Fruit fly (Drosophila melanogaster) whole organism, embryonic: ENCODE results near the gene gry.
A peak's percentile ranks its signal among the peaks of the same experiment; 100 is the strongest.

ENCODE experiments used
- C15 ChIP-seq: fragments of 200-800 bp; sonication (Bioruptor generic); IDR thresholded peaks from 3 replicates; pipeline ENCODE4 v1.3.6; 2022; ENCODE audit warnings: missing biosample characterization, missing genetic modification characterization
- CG10267 ChIP-seq: fragments of 200-800 bp; sonication (Bioruptor generic); optimal IDR thresholded peaks from 2 replicates; lab custom pipeline; 2018; ENCODE audit warnings: missing biosample characterization, mild to moderate bottlenecking, missing genetic modification characterization, moderate library complexity
- CG10654 ChIP-seq: fragments of 200-800 bp; sonication (Bioruptor generic); optimal IDR thresholded peaks from 2 replicates; lab custom pipeline; 2016; ENCODE audit warnings: missing biosample characterization, missing genetic modification characterization
- CG11560 ChIP-seq: fragments of 200-800 bp; sonication (Bioruptor generic); IDR thresholded peaks from 3 replicates; pipeline ENCODE4 v1.3.6; 2022; ENCODE audit warnings: missing biosample characterization, missing genetic modification characterization
- CG14710 ChIP-seq: fragments of 200-800 bp; sonication (Bioruptor generic); optimal IDR thresholded peaks from 3 replicates; lab custom pipeline; 2019; ENCODE audit warnings: missing biosample characterization, mild to moderate bottlenecking, missing genetic modification characterization, moderate library complexity
- CG14965 ChIP-seq: fragments of 200-800 bp; sonication (Bioruptor generic); optimal IDR thresholded peaks from 2 replicates; lab custom pipeline; 2016; ENCODE audit warnings: missing biosample characterization, missing genetic modification characterization, borderline replicate concordance
- CG15514 ChIP-seq: fragments of 200-800 bp; sonication (Bioruptor generic); optimal IDR thresholded peaks from 3 replicates; lab custom pipeline; 2017; ENCODE audit warnings: missing biosample characterization, missing genetic modification characterization, mild to moderate bottlenecking, moderate library complexity, missing genetic modification reagents
- CG16863 ChIP-seq: fragments of 200-800 bp; sonication (Bioruptor generic); optimal IDR thresholded peaks from 3 replicates; lab custom pipeline; 2016; ENCODE audit warnings: missing biosample characterization, missing genetic modification characterization
- CG17186 ChIP-seq: fragments of 200-800 bp; sonication (Bioruptor generic); optimal IDR thresholded peaks from 3 replicates; lab custom pipeline; 2017; ENCODE audit warnings: missing biosample characterization, missing genetic modification reagents, missing genetic modification characterization
- CG17361 ChIP-seq: fragments of 200-800 bp; sonication (Bioruptor generic); IDR thresholded peaks from 3 replicates; pipeline ENCODE4 v1.3.6; 2022; ENCODE audit warnings: missing biosample characterization, missing genetic modification characterization
- CG18599 ChIP-seq: fragments of 200-800 bp; sonication (Bioruptor generic); optimal IDR thresholded peaks from 3 replicates; lab custom pipeline; 2017; ENCODE audit warnings: missing biosample characterization, missing genetic modification characterization, mild to moderate bottlenecking, moderate library complexity, missing genetic modification reagents
- CG18619 ChIP-seq: fragments of 200-800 bp; sonication (Bioruptor generic); optimal IDR thresholded peaks from 3 replicates; lab custom pipeline; 2017; ENCODE audit warnings: missing biosample characterization, mild to moderate bottlenecking, missing genetic modification characterization
- CG3163 ChIP-seq: fragments of 200-800 bp; sonication (Bioruptor generic); optimal IDR thresholded peaks from 3 replicates; lab custom pipeline; 2016; ENCODE audit warnings: missing biosample characterization, missing genetic modification characterization
- CG3726 ChIP-seq: fragments of 200-800 bp; sonication (Bioruptor generic); IDR thresholded peaks from 3 replicates; pipeline ENCODE4, ENCODE4 v1.3.6; 2022; ENCODE audit warnings: missing biosample characterization, missing genetic modification characterization
- CG5245 ChIP-seq: fragments of 200-800 bp; sonication (Bioruptor generic); optimal IDR thresholded peaks from 3 replicates; lab custom pipeline; 2016; ENCODE audit warnings: missing biosample characterization, missing genetic modification characterization
- CG6689 ChIP-seq: fragments of 200-800 bp; sonication (Bioruptor generic); IDR thresholded peaks from 2 replicates; pipeline ENCODE4 v1.3.6; 2022; ENCODE audit warnings: missing biosample characterization, missing genetic modification characterization
- CG7271 ChIP-seq: fragments of 200-800 bp; sonication (Bioruptor generic); optimal IDR thresholded peaks from 2 replicates; lab custom pipeline; 2018; ENCODE audit warnings: missing biosample characterization, mild to moderate bottlenecking, missing genetic modification characterization, moderate library complexity
- CG7372 ChIP-seq: fragments of 200-800 bp; sonication (Bioruptor generic); IDR thresholded peaks from 2 replicates; pipeline ENCODE4 v1.3.6; 2022; ENCODE audit warnings: missing biosample characterization, missing genetic modification characterization
- CG8388 ChIP-seq: fragments of 200-800 bp; sonication (Bioruptor generic); optimal IDR thresholded peaks from 2 replicates; lab custom pipeline; 2019; ENCODE audit warnings: missing biosample characterization, mild to moderate bottlenecking, missing genetic modification characterization, moderate library complexity
- CG8944 ChIP-seq: fragments of 200-800 bp; sonication (Bioruptor generic); optimal IDR thresholded peaks from 3 replicates; lab custom pipeline; 2016; ENCODE audit warnings: missing biosample characterization, missing genetic modification characterization
- CG9876 ChIP-seq: fragments of 200-800 bp; sonication (Bioruptor generic); optimal IDR thresholded peaks from 2 replicates; lab custom pipeline; 2016; ENCODE audit warnings: missing biosample characterization, missing genetic modification characterization
- GATAe ChIP-seq: fragments of 200-800 bp; sonication (Bioruptor generic); conservative IDR thresholded peaks from 2 replicates; pipeline ENCODE4 v1.3.6; 2022; ENCODE audit warnings: missing biosample characterization, missing genetic modification characterization
- HLH3B ChIP-seq: fragments of 200-800 bp; sonication (Bioruptor generic); IDR thresholded peaks from 2 replicates; pipeline ENCODE4 v1.3.6; 2022; ENCODE audit warnings: missing biosample characterization, missing genetic modification characterization
- Hmr ChIP-seq: fragments of 200-800 bp; sonication (Bioruptor generic); optimal IDR thresholded peaks from 3 replicates; lab custom pipeline; 2017; ENCODE audit warnings: mild to moderate bottlenecking, missing biosample characterization, missing genetic modification reagents, missing genetic modification characterization
- Lpt ChIP-seq: fragments of >200 bp; optimal IDR thresholded peaks from 2 replicates; lab custom pipeline; 2018; ENCODE audit warnings: missing biosample characterization, missing genetic modification characterization
- Meics ChIP-seq: fragments of 200-800 bp; sonication (Bioruptor generic); optimal IDR thresholded peaks from 2 replicates; lab custom pipeline; 2017; ENCODE audit warnings: missing biosample characterization, mild to moderate bottlenecking, missing genetic modification characterization
- Nf-YB ChIP-seq: fragments of 200-800 bp; sonication (Bioruptor generic); optimal IDR thresholded peaks from 3 replicates; lab custom pipeline; 2019; ENCODE audit warnings: missing biosample characterization, mild to moderate bottlenecking, missing genetic modification characterization, moderate library complexity
- Poxn ChIP-seq: fragments of 200-800 bp; sonication (Bioruptor generic); IDR thresholded peaks from 2 replicates; pipeline ENCODE4 v1.3.6; 2022; ENCODE audit warnings: missing biosample characterization, missing genetic modification characterization
- Ptx1 ChIP-seq: fragments of 200-800 bp; sonication (Bioruptor generic); IDR thresholded peaks from 2 replicates; pipeline ENCODE4 v1.3.6; 2022; ENCODE audit warnings: missing biosample characterization, missing genetic modification characterization
- Ravus ChIP-seq: fragments of 200-800 bp; sonication (Bioruptor generic); IDR thresholded peaks from 2 replicates; pipeline ENCODE4 v1.3.6; 2022; ENCODE audit warnings: missing biosample characterization, missing genetic modification characterization
- Rx ChIP-seq: fragments of 200-800 bp; sonication (Bioruptor generic); IDR thresholded peaks from 2 replicates; pipeline ENCODE4 v1.3.6; 2022; ENCODE audit warnings: missing biosample characterization, missing genetic modification characterization
- Six4 ChIP-seq: fragments of 200-800 bp; sonication (Bioruptor generic); optimal IDR thresholded peaks from 2 replicates; lab custom pipeline; 2016; ENCODE audit warnings: missing biosample characterization, missing genetic modification characterization
- Spps ChIP-seq: fragments of 200-800 bp; sonication (Bioruptor generic); optimal IDR thresholded peaks from 2 replicates; lab custom pipeline; 2018; ENCODE audit warnings: missing biosample characterization, mild to moderate bottlenecking, missing genetic modification characterization
- Sry-δ ChIP-seq: fragments of 200-800 bp; sonication (Bioruptor generic); optimal IDR thresholded peaks from 2 replicates; lab custom pipeline; 2016; ENCODE audit warnings: missing biosample characterization, missing genetic modification characterization
- Ssrp ChIP-seq: fragments of 200-800 bp; sonication (Bioruptor generic); optimal IDR thresholded peaks from 2 replicates; lab custom pipeline; 2018; ENCODE audit warnings: missing biosample characterization, mild to moderate bottlenecking, missing genetic modification characterization, moderate library complexity
- abd-A ChIP-seq: fragments of 200-800 bp; sonication (Bioruptor generic); optimal IDR thresholded peaks from 3 replicates; lab custom pipeline; 2019; ENCODE audit warnings: missing biosample characterization, mild to moderate bottlenecking, missing genetic modification characterization, moderate library complexity
- ap ChIP-seq: fragments of 200-800 bp; sonication (Bioruptor generic); IDR thresholded peaks from 2 replicates; pipeline ENCODE4 v1.3.6; 2022; ENCODE audit warnings: missing biosample characterization, missing genetic modification characterization
- bigmax ChIP-seq: fragments of 200-800 bp; sonication (Bioruptor generic); optimal IDR thresholded peaks from 2 replicates; lab custom pipeline; 2018; ENCODE audit warnings: missing biosample characterization, mild to moderate bottlenecking, missing genetic modification characterization
- cwo ChIP-seq: fragments of 200-800 bp; sonication (Bioruptor generic); optimal IDR thresholded peaks from 3 replicates; lab custom pipeline; 2017; ENCODE audit warnings: missing biosample characterization, missing genetic modification characterization, mild to moderate bottlenecking, moderate library complexity, missing genetic modification reagents
- eve ChIP-seq, 2 experiments: fragments of >200 bp; optimal IDR thresholded peaks; 2 replicates each; lab custom pipeline; 2017; ENCODE audit warnings: missing biosample characterization in 2 of 2, missing genetic modification characterization in 2 of 2
- hb ChIP-seq: fragments of 200-800 bp; sonication (Bioruptor generic); IDR thresholded peaks from 3 replicates; pipeline ENCODE4 v1.3.6; 2022; ENCODE audit warnings: missing biosample characterization, missing genetic modification characterization; ENCODE audit not compliant: partially characterized antibody
- lmd ChIP-seq: fragments of 200-800 bp; sonication (Bioruptor generic); IDR thresholded peaks from 2 replicates; pipeline ENCODE4 v1.3.6; 2022; ENCODE audit warnings: missing biosample characterization, missing genetic modification characterization
- lov ChIP-seq, 2 experiments: fragments of 200-800 bp in 1 of 2; fragments of >200 bp in 1 of 2; sonication (Bioruptor generic) in 1 of 2; IDR thresholded peaks in 1 of 2; optimal IDR thresholded peaks in 1 of 2; 2 replicates in 1 of 2; 3 replicates in 1 of 2; pipeline versions ENCODE4 v1.3.6 to Lab custom; 2017 to 2022; ENCODE audit warnings: missing biosample characterization in 1 of 2, missing genetic modification characterization in 1 of 2
- ro ChIP-seq: fragments of 200-800 bp; sonication (Bioruptor generic); IDR thresholded peaks from 2 replicates; pipeline ENCODE4 v1.3.6; 2022; ENCODE audit warnings: missing biosample characterization, missing genetic modification characterization
- run ChIP-seq: fragments of 200-800 bp; sonication (Bioruptor generic); optimal IDR thresholded peaks from 3 replicates; lab custom pipeline; 2018; ENCODE audit warnings: missing biosample characterization, mild to moderate bottlenecking, missing genetic modification characterization
- sqz ChIP-seq: fragments of 200-800 bp; sonication (Bioruptor generic); optimal IDR thresholded peaks from 3 replicates; lab custom pipeline; 2018; ENCODE audit warnings: missing biosample characterization, mild to moderate bottlenecking, missing genetic modification characterization
- unpg ChIP-seq: fragments of 200-800 bp; sonication (Bioruptor generic); optimal IDR thresholded peaks from 3 replicates; lab custom pipeline; 2018; ENCODE audit warnings: missing biosample characterization, mild to moderate bottlenecking, missing genetic modification characterization, moderate library complexity

Gene gry

dm6 chr3L:3198447-3199402 is at the start of gene gry, which contains the start of gene CG32276 (continued):
- no peak for TF ChIP-seq bigmax
- peak; percentile 55 for TF ChIP-seq Ssrp (tag; lab: Kevin White, UChicago)
- 0 out of 2 replicates have a peak, but pooled peaks have one; percentile 16 for TF ChIP-seq ro (GFP tag; lab: Robert Waterston, UW)
- TF ChIP-seq sqz (GFP tag; lab: Kevin White, UChicago), result no peak
- no peak for TF ChIP-seq Ravus (GFP tag; lab: Robert Waterston, UW)
- peak; percentile 61 for TF ChIP-seq cwo (GFP tag; lab: Kevin White, UChicago)
- no peak for TF ChIP-seq CG10654 (GFP tag; lab: Kevin White, UChicago)
- peak; percentile 57 for TF ChIP-seq Spps
- no peak for TF ChIP-seq run (tag; lab: Kevin White, UChicago)
- peak; percentile 77 for TF ChIP-seq Ptx1 (GFP tag; lab: Robert Waterston, UW)
- peak; percentile 66; the same call in 1 of the 2 replicates for TF ChIP-seq CG7372 (GFP tag; lab: Robert Waterston, UW)
- TF ChIP-seq Lpt (GFP tag; lab: Kevin White, UChicago), result no peak
- peak; percentile 54 for TF ChIP-seq HLH3B (GFP tag; lab: Robert Waterston, UW)
- TF ChIP-seq Rx (GFP tag; lab: Robert Waterston, UW), result peak; percentile 14; the same call in 1 of the 2 replicates
- peak; percentile 76 for TF ChIP-seq Hmr (GFP tag; lab: Kevin White, UChicago)
- TF ChIP-seq CG9876 (GFP tag; lab: Kevin White, UChicago), result peak; percentile 55
- TF ChIP-seq CG5245, result peak; percentile 70
- no peak for TF ChIP-seq C15
- no peak for TF ChIP-seq abd-A (tag; lab: Kevin White, UChicago)
- TF ChIP-seq hb (GFP tag; lab: Robert Waterston, UW), result no peak
- no peak for TF ChIP-seq CG11560 (tag; lab: Robert Waterston, UW)
- TF ChIP-seq CG3726, result 0 out of 3 replicates have a peak, but pooled peaks have one; percentile 55
- peak; percentile 69 for TF ChIP-seq Six4 (GFP tag; lab: Kevin White, UChicago)
- peak; percentile 91 for TF ChIP-seq CG15514 (GFP tag; lab: Kevin White, UChicago)
- TF ChIP-seq unpg (GFP tag; lab: Kevin White, UChicago), result peak; percentile 72
- TF ChIP-seq GATAe (GFP tag; lab: Robert Waterston, UW), result no peak
- TF ChIP-seq lmd (GFP tag; lab: Robert Waterston, UW), result peak; percentile 65; the same call in 1 of the 2 replicates
- TF ChIP-seq eve (GFP tag; optimal IDR thresholded peaks at IDR 0.05; lab: Kevin White, UChicago), result no peak
- peak; percentile 42 for TF ChIP-seq Nf-YB (GFP tag; lab: Kevin White, UChicago)
- TF ChIP-seq CG18619 (GFP tag; lab: Kevin White, UChicago), result peak; percentile 60
- peak; percentile 82 for TF ChIP-seq ap
- TF ChIP-seq CG7271 (tag; lab: Kevin White, UChicago), result peak; percentile 8
- TF ChIP-seq CG14965 (GFP tag; lab: Kevin White, UChicago), result no peak
- TF ChIP-seq CG8944, result peak; percentile 82
- peak; percentile 62 for TF ChIP-seq Poxn (GFP tag; lab: Robert Waterston, UW)
- no peak; the same call in 2 of the 3 replicates for TF ChIP-seq CG17361 (GFP tag; lab: Robert Waterston, UW)
- peak; percentile 61 for TF ChIP-seq CG3163 (GFP tag; lab: Kevin White, UChicago)
- peak; percentile 82 for TF ChIP-seq CG10267 (tag; lab: Kevin White, UChicago)
- peak; percentile 77 for TF ChIP-seq Sry-δ
- TF ChIP-seq lov (optimal IDR thresholded peaks at IDR 0.05; lab: Kevin White, UChicago), result no peak
- peak; percentile 61; the same call in 1 of the 3 replicates for TF ChIP-seq lov (GFP tag; IDR thresholded peaks at IDR 0.05; lab: Robert Waterston, UW)
- TF ChIP-seq Meics (GFP tag; lab: Kevin White, UChicago), result peak; percentile 78
- peak; percentile 79 for TF ChIP-seq CG16863 (GFP tag; lab: Kevin White, UChicago)
- peak; percentile 87 for TF ChIP-seq CG18599
- TF ChIP-seq CG6689 (GFP tag; lab: Robert Waterston, UW), result peak; percentile 69
- peak; percentile 91 for TF ChIP-seq CG14710 (tag; lab: Kevin White, UChicago)
- peak; percentile 81 for TF ChIP-seq CG17186 (GFP tag; lab: Kevin White, UChicago)
- TF ChIP-seq CG8388, result peak; percentile 60
